Fruit fly (Drosophila melanogaster): ENCODE data around the gene pros.

Gene pros

dm6 chr3R:11449688-11450087 is 121.4 kb downstream of the pros start:
- TF ChIP-seq Snoo (tag; optimal IDR thresholded peaks at IDR 0.05) (peak; percentile 6), CG12605 (GFP tag; IDR thresholded peaks at IDR 0.05) (0 out of 2 replicates have a peak, but pooled peaks have one; percentile 14), CG8301 (tag; optimal IDR thresholded peaks at IDR 0.05) (no peak), CG4496 (GFP tag; IDR thresholded peaks at IDR 0.05) (no peak), CG10348 (GFP tag; IDR thresholded peaks at IDR 0.05) (no peak), D1 (tag; optimal IDR thresholded peaks at IDR 0.05) (no peak), gl (tag; optimal IDR thresholded peaks at IDR 0.05) (peak; percentile 13)

- no peak for TF ChIP-seq Ets98B (GFP tag; IDR thresholded peaks at IDR 0.05)
- no peak for TF ChIP-seq CG13204 (GFP tag; optimal IDR thresholded peaks at IDR 0.05)
- TF ChIP-seq CG9948 (tag; optimal IDR thresholded peaks at IDR 0.05): no peak
- no peak for TF ChIP-seq EcR (GFP tag; optimal IDR thresholded peaks at IDR 0.05)
- TF ChIP-seq CG4496 (GFP tag; IDR thresholded peaks at IDR 0.05): no peak
- TF ChIP-seq CG32121 (GFP tag; IDR thresholded peaks at IDR 0.05): no peak
- TF ChIP-seq CG17806 (tag; optimal IDR thresholded peaks at IDR 0.05): no peak
- no peak for TF ChIP-seq rn (GFP tag; IDR thresholded peaks at IDR 0.05)
- no peak for TF ChIP-seq CG10348 (GFP tag; IDR thresholded peaks at IDR 0.05)
- TF ChIP-seq CG34367 (tag; optimal IDR thresholded peaks at IDR 0.05): no peak
- no peak for TF ChIP-seq Pif1B (GFP tag; optimal IDR thresholded peaks at IDR 0.05)
- TF ChIP-seq Snoo (tag; optimal IDR thresholded peaks at IDR 0.05): no peak
Measured at dm6 chr3R:11451207-11451841, 123.0 kb downstream of the pros start, which contains the start of gene sals. TSS of gene sals (minus strand) at chr3R:11451791.

- TF ChIP-seq CG4496 (GFP tag; IDR thresholded peaks at IDR 0.05): peak; percentile 71
- TF ChIP-seq gl (tag; optimal IDR thresholded peaks at IDR 0.05): no peak
Measured at dm6 chr3R:11452041-11452440, 123.8 kb downstream of the pros start.

dm6 chr3R:11454210-11454904 is 126.1 kb downstream of the pros start:
- TF ChIP-seq Pif1A (GFP tag; optimal IDR thresholded peaks at IDR 0.05) (peak; percentile 32), fd96Ca (GFP tag; IDR thresholded peaks at IDR 0.05) (0 out of 3 replicates have a peak, but pooled peaks have one; percentile 38), gl (tag; optimal IDR thresholded peaks at IDR 0.05) (no peak), EcR (GFP tag; optimal IDR thresholded peaks at IDR 0.05) (no peak), CG14655 (GFP tag; optimal IDR thresholded peaks at IDR 0.05) (peak; percentile 37), CG8159 (tag; optimal IDR thresholded peaks at IDR 0.05) (peak; percentile 24), CG4496 (GFP tag; IDR thresholded peaks at IDR 0.05) (peak; percentile 45; the same call in 1 of the 3 replicates), Snoo (tag; optimal IDR thresholded peaks at IDR 0.05) (peak; percentile 64), CG10348 (GFP tag; IDR thresholded peaks at IDR 0.05) (peak; percentile 28; the same call in 1 of the 2 replicates), D1 (tag; optimal IDR thresholded peaks at IDR 0.05) (no peak), CG15710 (tag; optimal IDR thresholded peaks at IDR 0.05) (no peak), CG32121 (GFP tag; IDR thresholded peaks at IDR 0.05) (peak; percentile 48), CG9948 (tag; optimal IDR thresholded peaks at IDR 0.05) (peak; percentile 26), rn (GFP tag; IDR thresholded peaks at IDR 0.05) (no peak), CG17806 (tag; optimal IDR thresholded peaks at IDR 0.05) (peak; percentile 9), CG12605 (GFP tag; IDR thresholded peaks at IDR 0.05) (no peak), CG13204 (GFP tag; optimal IDR thresholded peaks at IDR 0.05) (no peak), CG8301 (tag; optimal IDR thresholded peaks at IDR 0.05) (no peak), Pif1B (GFP tag; optimal IDR thresholded peaks at IDR 0.05) (peak; percentile 7), CG34367 (tag; optimal IDR thresholded peaks at IDR 0.05) (no peak), Ets98B (GFP tag; IDR thresholded peaks at IDR 0.05) (no peak)

- TF ChIP-seq CG10348 (GFP tag; IDR thresholded peaks at IDR 0.05): no peak
- no peak for TF ChIP-seq CG32121 (GFP tag; IDR thresholded peaks at IDR 0.05)
- no peak for TF ChIP-seq CG13204 (GFP tag; optimal IDR thresholded peaks at IDR 0.05)
- no peak for TF ChIP-seq gl (tag; optimal IDR thresholded peaks at IDR 0.05)
- TF ChIP-seq CG8159 (tag; optimal IDR thresholded peaks at IDR 0.05): peak; percentile 39
- TF ChIP-seq CG8301 (tag; optimal IDR thresholded peaks at IDR 0.05): no peak
- no peak for TF ChIP-seq EcR (GFP tag; optimal IDR thresholded peaks at IDR 0.05)
- peak; percentile 58 for TF ChIP-seq Snoo (tag; optimal IDR thresholded peaks at IDR 0.05)
- no peak for TF ChIP-seq CG9948 (tag; optimal IDR thresholded peaks at IDR 0.05)
- peak; percentile 28 for TF ChIP-seq CG15710 (tag; optimal IDR thresholded peaks at IDR 0.05)
- no peak for TF ChIP-seq rn (GFP tag; IDR thresholded peaks at IDR 0.05)
- peak; percentile 36 for TF ChIP-seq Pif1A (GFP tag; optimal IDR thresholded peaks at IDR 0.05)
Measured at dm6 chr3R:11456539-11456938, 128.3 kb downstream of the pros start.
